Fruit fly (Drosophila melanogaster): ENCODE results near the gene CG9281.

Gene CG9281

DNA sequence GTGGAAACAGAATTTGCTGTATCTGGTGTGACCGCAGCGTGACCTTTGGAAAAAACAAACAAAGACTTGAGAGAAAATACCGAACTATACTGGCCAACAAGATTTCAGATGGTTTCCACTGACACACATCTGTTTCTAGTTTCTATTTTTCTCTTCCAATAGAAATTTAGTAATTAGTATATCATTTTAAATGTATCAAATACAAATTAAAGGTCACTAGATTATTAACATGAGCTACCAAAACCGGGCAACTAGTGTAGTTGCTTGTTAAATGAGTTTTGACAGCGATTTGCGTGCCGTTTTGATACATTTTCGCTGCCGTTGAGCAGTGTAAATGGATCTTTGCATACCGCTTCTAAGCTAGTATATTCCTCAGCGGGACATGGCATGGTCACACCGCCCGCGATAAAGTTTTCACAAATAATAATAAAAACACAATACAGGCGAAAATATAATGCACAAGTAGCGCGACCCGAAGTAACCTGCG, 6.6 kb downstream of the CG9281 start, which contains the start of the genes Pis and Hap40 (continued):
- TF ChIP-seq CG12769 (tag; optimal IDR thresholded peaks at IDR 0.05) = peak; percentile 61
- TF ChIP-seq PHDP (tag; optimal IDR thresholded peaks at IDR 0.05) = peak; percentile 66
- TF ChIP-seq HLH3B (GFP tag; IDR thresholded peaks at IDR 0.05) = peak; percentile 49; the same call in 1 of the 2 replicates
- no peak for TF ChIP-seq CG15073 (GFP tag; optimal IDR thresholded peaks at IDR 0.05)
- peak; percentile 77 for TF ChIP-seq CG8924 (tag; optimal IDR thresholded peaks at IDR 0.05)
- no peak for TF ChIP-seq zen2 (GFP tag; IDR thresholded peaks at IDR 0.05; ENCODE audit: partially characterized antibody)
- peak; percentile 64 for TF ChIP-seq Oli (tag; optimal IDR thresholded peaks at IDR 0.05)
- peak; percentile 98 for TF ChIP-seq Sin3A (optimal IDR thresholded peaks at IDR 0.05)
- TF ChIP-seq fd3F (GFP tag; optimal IDR thresholded peaks at IDR 0.05) = peak; percentile 73
- no peak for TF ChIP-seq sc (optimal IDR thresholded peaks at IDR 0.05)
- TF ChIP-seq sc (GFP tag; optimal IDR thresholded peaks at IDR 0.05) = peak; percentile 40
- no peak for TF ChIP-seq Lpt (GFP tag; optimal IDR thresholded peaks at IDR 0.05)
- TF ChIP-seq bcd (GFP tag; optimal IDR thresholded peaks at IDR 0.05) = peak; percentile 80
- TF ChIP-seq vfl (GFP tag; optimal IDR thresholded peaks at IDR 0.05) = peak; percentile 43
- TF ChIP-seq hb (GFP tag; IDR thresholded peaks at IDR 0.05; ENCODE audit: partially characterized antibody) = no peak
- TF ChIP-seq ewg (GFP tag; optimal IDR thresholded peaks at IDR 0.05) = peak; percentile 40
- peak; percentile 51; the same call in 1 of the 2 replicates for TF ChIP-seq cas (GFP tag; IDR thresholded peaks at IDR 0.05)
- no peak for TF ChIP-seq CG31365 (tag; optimal IDR thresholded peaks at IDR 0.05)
- TF ChIP-seq Lim3 (GFP tag; IDR thresholded peaks at IDR 0.05) = no peak
- no peak for TF ChIP-seq NK7.1 (GFP tag; optimal IDR thresholded peaks at IDR 0.05)
- no peak for TF ChIP-seq sr (GFP tag; IDR thresholded peaks at IDR 0.05)
- peak; percentile 34 for TF ChIP-seq ems (GFP tag; optimal IDR thresholded peaks at IDR 0.05)
- peak; percentile 18 for TF ChIP-seq Myb (GFP tag; optimal IDR thresholded peaks at IDR 0.05)
- TF ChIP-seq CG11398 (GFP tag; optimal IDR thresholded peaks at IDR 0.05) = no peak
- peak; percentile 92 for TF ChIP-seq CG9797 (GFP tag; optimal IDR thresholded peaks at IDR 0.05)
- TF ChIP-seq zf30C (GFP tag; optimal IDR thresholded peaks at IDR 0.05) = peak; percentile 0
- no peak for TF ChIP-seq Hmr (GFP tag; optimal IDR thresholded peaks at IDR 0.05)
- no peak for TF ChIP-seq CG42726 (GFP tag; IDR thresholded peaks at IDR 0.05; ENCODE audit: partially characterized antibody)
- TF ChIP-seq CG8765 (GFP tag; IDR thresholded peaks at IDR 0.05) = no peak
- no peak for TF ChIP-seq Blimp-1 (GFP tag; optimal IDR thresholded peaks at IDR 0.05)
- TF ChIP-seq CG14965 (GFP tag; optimal IDR thresholded peaks at IDR 0.05; ENCODE audit: borderline replicate concordance) = no peak
- TF ChIP-seq Nf-YC (tag; optimal IDR thresholded peaks at IDR 0.05) = peak; percentile 64
- TF ChIP-seq CG18262 (tag; optimal IDR thresholded peaks at IDR 0.05) = peak; percentile 71
- no peak for TF ChIP-seq CG1024 (GFP tag; IDR thresholded peaks at IDR 0.05)
- 0 out of 3 replicates have a peak, but pooled peaks have one; percentile 33 for TF ChIP-seq so (GFP tag; IDR thresholded peaks at IDR 0.05)
- TF ChIP-seq CG14050 (GFP tag; IDR thresholded peaks at IDR 0.05) = no peak; the same call in 2 of the 3 replicates
- TF ChIP-seq MBD-R2 (GFP tag; IDR thresholded peaks at IDR 0.05) = peak; percentile 48; the same call in 1 of the 2 replicates
- peak; percentile 25 for TF ChIP-seq psq (GFP tag; optimal IDR thresholded peaks at IDR 0.05)
- TF ChIP-seq z (GFP tag; IDR thresholded peaks at IDR 0.05) = no peak
- TF ChIP-seq Sry-β (GFP tag; optimal IDR thresholded peaks at IDR 0.05) = no peak
- TF ChIP-seq Nf-YB (GFP tag; optimal IDR thresholded peaks at IDR 0.05) = peak; percentile 29
- TF ChIP-seq CG17186 (GFP tag; optimal IDR thresholded peaks at IDR 0.05) = peak; percentile 10
- TF ChIP-seq CG5180 (GFP tag; optimal IDR thresholded peaks at IDR 0.05) = no peak
- peak; percentile 56 for TF ChIP-seq CG8388 (GFP tag; optimal IDR thresholded peaks at IDR 0.05)
- no peak for TF ChIP-seq NC2α (GFP tag; optimal IDR thresholded peaks at IDR 0.05)
- peak; percentile 44 for TF ChIP-seq Ets97D (GFP tag; optimal IDR thresholded peaks at IDR 0.05)
- peak; percentile 49; the same call in 1 of the 2 replicates for TF ChIP-seq CG7372 (GFP tag; IDR thresholded peaks at IDR 0.05)
- TF ChIP-seq grn (GFP tag; optimal IDR thresholded peaks at IDR 0.05) = no peak
- TF ChIP-seq unpg (GFP tag; optimal IDR thresholded peaks at IDR 0.05) = peak; percentile 72
- peak; percentile 44; the same call in 1 of the 3 replicates for TF ChIP-seq B-H1 (GFP tag; IDR thresholded peaks at IDR 0.05)
- TF ChIP-seq CG30431 (GFP tag; optimal IDR thresholded peaks at IDR 0.05) = peak; percentile 53

Measured in whole organism, embryonic.